Fruit fly (Drosophila melanogaster) S2 (cell line): ENCODE results near the gene Hel89B.

Experiments used
- CG8478 ChIP-seq: fragments of >200 bp; optimal IDR thresholded peaks from 2 replicates; lab custom pipeline; 2018
- CTCF ChIP-seq, 2 experiments: fragments of >200 bp; optimal IDR thresholded peaks; 2 replicates each; lab custom pipeline; 2018

- TF ChIP-seq CG8478 (lab: Kevin White, UChicago), result no peak
- TF ChIP-seq CTCF (optimal IDR thresholded peaks at IDR 0.05; lab: Kevin White, UChicago), result no peak
Measured at dm6 chr3R:15994573-15994869, 21.4 kb downstream of the Hel89B start.
